Worm (Caenorhabditis elegans) whole organism, L4 larva: ENCODE measurements around the gene T01H10.11.

ENCODE experiments used
- ama-1 ChIP-seq: fragments of 150-350 bp; optimal IDR thresholded peaks from 2 replicates; lab custom pipeline; 2014; ENCODE audit warnings: inconsistent platforms, mixed read lengths
- nhr-237 ChIP-seq: sonication (generic microtip); optimal IDR thresholded peaks from 2 replicates; lab custom pipeline; 2017; ENCODE audit warnings: missing biosample characterization, missing genetic modification characterization

DNA sequence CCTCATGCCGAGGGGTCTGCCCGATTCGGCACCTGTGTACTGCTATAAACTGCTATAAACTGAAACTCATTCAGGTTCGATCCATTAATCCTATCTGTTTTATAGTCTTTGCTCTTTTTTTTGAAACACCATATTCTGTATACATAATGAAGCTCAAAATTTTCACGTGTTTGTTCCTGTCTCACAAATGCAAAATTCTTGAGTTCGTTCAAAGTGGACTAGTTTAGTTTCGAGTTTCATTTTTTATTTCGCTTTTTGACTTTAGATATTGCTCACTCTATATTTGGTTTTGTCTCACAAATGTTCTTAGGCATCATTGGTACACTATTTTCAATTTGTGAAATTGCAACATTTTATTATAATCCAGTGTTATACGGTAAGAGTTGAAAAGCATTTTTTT lies 2.0 kb upstream of the T01H10.11 start, which contains the start of gene lgc-17:
- TF ChIP-seq nhr-237 (tag; lab: Kevin White, UChicago) (no peak), ama-1 (lab: Kevin White, UChicago) (no peak)
